Fruit fly (Drosophila melanogaster): ENCODE data around the gene Vps16B.
A peak's percentile ranks its signal among the peaks of the same experiment; 100 is the strongest.

Vps16B gene

DNA sequence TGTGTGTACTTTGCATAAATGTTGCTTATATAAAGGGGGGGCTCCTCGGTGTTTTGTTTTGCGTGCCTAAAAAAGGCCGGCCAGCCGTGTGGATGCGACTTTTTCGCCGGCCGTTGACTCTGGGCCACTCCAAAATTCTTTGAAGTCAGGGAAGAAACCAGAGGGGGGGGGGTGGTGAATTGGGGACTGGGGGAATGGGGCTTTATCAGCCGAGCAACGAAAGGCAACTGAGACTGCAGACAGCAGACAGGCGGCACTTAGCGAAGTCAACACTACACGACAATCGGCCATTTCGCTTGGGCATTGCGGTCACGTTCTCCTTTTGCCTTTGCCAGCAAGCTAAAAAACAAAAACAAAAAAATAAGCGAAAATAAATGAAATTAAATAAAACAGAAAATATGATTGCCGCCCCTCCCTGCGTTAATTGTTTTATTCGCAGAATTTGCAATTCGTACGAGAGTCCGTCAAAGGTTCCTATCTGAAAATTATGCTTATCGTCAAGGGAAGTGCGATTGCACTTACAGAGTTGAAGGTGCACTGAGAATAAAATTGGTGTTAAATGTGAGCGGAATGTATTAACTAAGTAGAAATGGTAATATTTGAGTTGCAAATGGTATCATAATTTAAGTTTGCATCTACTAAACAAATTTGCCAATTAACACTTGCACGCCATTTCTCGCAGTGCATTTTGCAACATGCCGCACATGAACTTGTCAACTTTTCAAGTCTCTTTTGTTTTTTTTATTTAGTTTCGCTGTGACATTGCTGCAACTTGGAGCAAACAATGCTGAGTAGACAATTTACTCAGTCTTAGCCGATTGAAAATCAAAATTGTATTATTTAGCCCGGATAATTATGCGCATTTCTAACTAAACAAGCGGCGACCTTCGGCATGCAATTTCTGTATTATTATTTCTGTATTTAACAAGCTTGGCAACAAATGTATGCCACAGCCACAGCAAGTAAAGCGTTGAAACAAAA lies 29.9 kb downstream of the Vps16B start (continued):
- peak; percentile 60 for TF ChIP-seq pdm3 (GFP tag; optimal IDR thresholded peaks at IDR 0.05)
- peak; percentile 61 for TF ChIP-seq Gug (GFP tag; IDR thresholded peaks at IDR 0.05)
- peak; percentile 28 for TF ChIP-seq CG3032 (tag; optimal IDR thresholded peaks at IDR 0.05)
- TF ChIP-seq topi (GFP tag; optimal IDR thresholded peaks at IDR 0.05) = peak; percentile 95
- peak; percentile 53 for TF ChIP-seq spab (GFP tag; optimal IDR thresholded peaks at IDR 0.05)
- TF ChIP-seq fkh (GFP tag; optimal IDR thresholded peaks at IDR 0.05) = no peak
- TF ChIP-seq CG16779 (tag; optimal IDR thresholded peaks at IDR 0.05) = peak; percentile 24
- TF ChIP-seq Lpt (GFP tag; optimal IDR thresholded peaks at IDR 0.05) = peak; percentile 63
- TF ChIP-seq salr (GFP tag; optimal IDR thresholded peaks at IDR 0.05) = no peak
- no peak for TF ChIP-seq CG1621 (tag; optimal IDR thresholded peaks at IDR 0.05)
- TF ChIP-seq Eip78C (GFP tag) = peak; percentile 97
- peak; percentile 46 for TF ChIP-seq CG6276 (GFP tag; optimal IDR thresholded peaks at IDR 0.05)
- TF ChIP-seq CG32006 (GFP tag; optimal IDR thresholded peaks at IDR 0.05) = peak; percentile 24
- peak; percentile 55 for TF ChIP-seq acj6 (GFP tag; optimal IDR thresholded peaks at IDR 0.05)
- TF ChIP-seq Ets96B (tag; optimal IDR thresholded peaks at IDR 0.05) = peak; percentile 70
- peak; percentile 69 for TF ChIP-seq eg (GFP tag; IDR thresholded peaks at IDR 0.05)
- TF ChIP-seq CG3919 (GFP tag; optimal IDR thresholded peaks at IDR 0.05) = peak; percentile 90
- TF ChIP-seq Hr39 (GFP tag; optimal IDR thresholded peaks at IDR 0.05) = peak; percentile 79

DNA sequence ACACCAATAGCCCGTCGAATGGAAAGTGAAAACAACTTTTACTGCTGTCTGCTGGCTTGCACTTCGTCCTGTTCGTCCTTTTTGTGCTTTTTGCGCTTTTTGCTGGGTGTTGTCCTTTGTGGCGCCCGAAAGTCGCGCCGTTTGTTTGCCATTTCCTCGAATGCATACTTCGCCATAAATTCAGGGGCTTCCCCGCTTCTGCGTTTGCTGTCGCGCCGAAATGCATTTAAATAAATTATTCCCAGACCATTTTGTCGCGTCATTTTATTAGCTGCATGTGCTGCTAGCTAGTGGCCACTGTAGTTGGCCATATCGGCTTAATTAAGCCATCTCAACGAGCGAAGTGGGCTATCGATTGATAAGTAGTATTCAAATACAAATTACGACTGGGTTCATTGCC lies 31.0 kb downstream of the Vps16B start:
- no peak for TF ChIP-seq fd59A (GFP tag; optimal IDR thresholded peaks at IDR 0.05)

DNA sequence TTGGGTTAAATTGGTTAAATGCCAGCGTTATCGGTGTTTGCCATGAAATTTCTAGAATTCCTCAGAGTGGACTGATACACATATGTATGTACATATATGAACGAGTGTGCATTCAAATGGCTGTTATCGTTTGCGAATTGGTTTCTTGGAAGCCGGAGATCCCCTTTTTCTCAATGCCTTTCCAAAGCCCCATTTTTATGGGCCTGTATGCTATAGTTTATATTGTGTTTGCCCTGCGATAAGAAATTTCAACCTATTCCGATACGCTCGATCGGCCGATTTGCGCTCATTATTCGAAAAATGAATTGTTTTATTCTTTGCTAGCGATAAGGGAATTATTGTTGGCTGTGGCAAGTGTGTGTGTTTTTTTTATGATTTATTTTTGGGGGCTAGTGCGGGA lies 33.0 kb downstream of the Vps16B start:
- TF ChIP-seq svp (GFP tag) = peak; percentile 53
- TF ChIP-seq Ets21C (GFP tag; optimal IDR thresholded peaks at IDR 0.05) = no peak

DNA sequence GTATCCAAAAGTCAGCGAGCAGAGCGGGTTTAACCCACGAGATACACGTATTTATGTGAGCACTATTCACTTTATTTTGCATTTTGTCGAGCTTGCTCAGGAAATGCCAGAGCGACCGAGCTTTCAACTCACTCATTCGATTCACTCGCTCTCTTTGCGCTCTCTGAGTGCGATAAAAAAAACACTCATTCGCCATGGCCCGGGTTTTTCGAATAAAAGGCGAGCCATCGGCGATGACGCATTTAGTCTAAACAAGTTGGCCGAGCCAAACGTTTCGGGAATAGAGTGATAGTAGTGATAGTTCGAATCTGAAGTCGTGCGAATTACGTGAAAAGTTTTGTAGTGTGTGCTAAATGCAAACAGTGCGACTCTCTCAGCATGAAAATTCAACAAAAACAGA lies 33.9 kb downstream of the Vps16B start:
- no peak for TF ChIP-seq Sox14 (GFP tag; optimal IDR thresholded peaks at IDR 0.05)
- TF ChIP-seq CG32006 (GFP tag; optimal IDR thresholded peaks at IDR 0.05) = no peak
- no peak for TF ChIP-seq CG11294 (GFP tag; IDR thresholded peaks at IDR 0.05)
- TF ChIP-seq CG8319 (GFP tag; optimal IDR thresholded peaks at IDR 0.05) = no peak
- TF ChIP-seq Hr4 (GFP tag; optimal IDR thresholded peaks at IDR 0.05) = no peak
- no peak for TF ChIP-seq CG1621 (tag; optimal IDR thresholded peaks at IDR 0.05)
- TF ChIP-seq ss (GFP tag; optimal IDR thresholded peaks at IDR 0.05) = peak; percentile 51 to 68
- no peak for TF ChIP-seq fd85E (GFP tag; optimal IDR thresholded peaks at IDR 0.05)
- TF ChIP-seq CG15336 (GFP tag; IDR thresholded peaks at IDR 0.05) = peak; percentile 47; the same call in 1 of the 2 replicates
- no peak for TF ChIP-seq CG6792 (GFP tag; optimal IDR thresholded peaks at IDR 0.05)
- no peak for TF ChIP-seq Hr39 (GFP tag; optimal IDR thresholded peaks at IDR 0.05)
- peak; percentile 69 for TF ChIP-seq svp (GFP tag)
- no peak for TF ChIP-seq fd59A (GFP tag; optimal IDR thresholded peaks at IDR 0.05)
- TF ChIP-seq Lpt (GFP tag; optimal IDR thresholded peaks at IDR 0.05) = peak; percentile 25
- TF ChIP-seq Gug (GFP tag; IDR thresholded peaks at IDR 0.05) = no peak
- TF ChIP-seq CG8119 (GFP tag; IDR thresholded peaks at IDR 0.05) = peak; percentile 46; the same call in 1 of the 3 replicates
- no peak for TF ChIP-seq Smox (GFP tag; optimal IDR thresholded peaks at IDR 0.05)
- no peak for TF ChIP-seq OdsH (GFP tag; optimal IDR thresholded peaks at IDR 0.05)
- no peak for TF ChIP-seq CG3032 (tag; optimal IDR thresholded peaks at IDR 0.05)
- TF ChIP-seq CG16779 (tag; optimal IDR thresholded peaks at IDR 0.05) = peak; percentile 45
- TF ChIP-seq Met (GFP tag; optimal IDR thresholded peaks at IDR 0.05) = peak; percentile 0
- TF ChIP-seq CG31627 (GFP tag; optimal IDR thresholded peaks at IDR 0.05) = no peak
- TF ChIP-seq salr (GFP tag; optimal IDR thresholded peaks at IDR 0.05) = no peak
- TF ChIP-seq CG34406 (GFP tag; optimal IDR thresholded peaks at IDR 0.05) = no peak
- peak; percentile 48 for TF ChIP-seq net (GFP tag; optimal IDR thresholded peaks at IDR 0.05)
- no peak for TF ChIP-seq spab (GFP tag; optimal IDR thresholded peaks at IDR 0.05)
- no peak for TF ChIP-seq CG8632 (GFP tag; optimal IDR thresholded peaks at IDR 0.05)
- peak; percentile 79 for TF ChIP-seq CG6854 (GFP tag; optimal IDR thresholded peaks at IDR 0.05)
- TF ChIP-seq CG6276 (GFP tag; optimal IDR thresholded peaks at IDR 0.05) = peak; percentile 12
- peak; percentile 28 for TF ChIP-seq Eip75B (GFP tag; optimal IDR thresholded peaks at IDR 0.05)
- TF ChIP-seq CG10669 (GFP tag; optimal IDR thresholded peaks at IDR 0.05) = peak; percentile 14
- TF ChIP-seq Ets21C (GFP tag; optimal IDR thresholded peaks at IDR 0.05) = no peak
- peak; percentile 25 for TF ChIP-seq CG3919 (GFP tag; optimal IDR thresholded peaks at IDR 0.05)
- TF ChIP-seq CG4318 (GFP tag; optimal IDR thresholded peaks at IDR 0.05) = no peak
- TF ChIP-seq pdm3 (GFP tag; optimal IDR thresholded peaks at IDR 0.05) = no peak
- peak; percentile 63 for TF ChIP-seq CG9139 (GFP tag; optimal IDR thresholded peaks at IDR 0.05)
